Fruit fly (Drosophila melanogaster) whole organism, prepupa: ENCODE data around the gene ninaE.

Source experiments
- Blimp-1 ChIP-seq: fragments of 200-800 bp; sonication (Bioruptor generic); optimal IDR thresholded peaks from 3 replicates; lab custom pipeline; 2017; ENCODE audit warnings: missing biosample characterization, missing genetic modification characterization, mild to moderate bottlenecking, moderate library complexity, missing genetic modification reagents
- CG11902 ChIP-seq: fragments of 200-800 bp; sonication (Bioruptor generic); optimal IDR thresholded peaks from 3 replicates; lab custom pipeline; 2016; ENCODE audit warnings: missing biosample characterization, missing genetic modification characterization
- CG15336 ChIP-seq: fragments of 200-800 bp; sonication (Bioruptor generic); IDR thresholded peaks from 2 replicates; pipeline ENCODE4 v1.3.6; 2022; ENCODE audit warnings: missing biosample characterization, missing genetic modification characterization
- CG1621 ChIP-seq: fragments of 200-800 bp; sonication (Bioruptor generic); optimal IDR thresholded peaks from 3 replicates; lab custom pipeline; 2018; ENCODE audit warnings: missing biosample characterization, mild to moderate bottlenecking, missing genetic modification characterization
- CG3032 ChIP-seq: fragments of 200-800 bp; optimal IDR thresholded peaks from 2 replicates; lab custom pipeline; 2019; ENCODE audit warnings: missing biosample characterization, mild to moderate bottlenecking, missing genetic modification characterization, moderate library complexity
- CG31627 ChIP-seq: fragments of 200-800 bp; sonication (Bioruptor generic); optimal IDR thresholded peaks from 3 replicates; lab custom pipeline; 2016; ENCODE audit warnings: missing biosample characterization, missing genetic modification characterization
- CG32006 ChIP-seq: fragments of 200-800 bp; sonication (Bioruptor generic); optimal IDR thresholded peaks from 3 replicates; lab custom pipeline; 2017; ENCODE audit warnings: missing biosample characterization, mild to moderate bottlenecking, missing genetic modification characterization
- CG4318 ChIP-seq: fragments of 200-800 bp; sonication (Bioruptor generic); optimal IDR thresholded peaks from 3 replicates; lab custom pipeline; 2017; ENCODE audit warnings: missing biosample characterization, mild to moderate bottlenecking, missing genetic modification characterization
- CG6163 ChIP-seq: fragments of 200-800 bp; sonication (Bioruptor generic); IDR thresholded peaks from 3 replicates; pipeline ENCODE4 v1.3.6; 2022; ENCODE audit warnings: missing biosample characterization, missing genetic modification characterization
- CG6276 ChIP-seq: fragments of 200-800 bp; sonication (Bioruptor generic); optimal IDR thresholded peaks from 2 replicates; lab custom pipeline; 2017; ENCODE audit warnings: missing biosample characterization, mild to moderate bottlenecking, missing genetic modification characterization
- CG6792 ChIP-seq: fragments of 200-800 bp; sonication (Bioruptor generic); optimal IDR thresholded peaks from 3 replicates; lab custom pipeline; 2016; ENCODE audit warnings: missing biosample characterization, missing genetic modification characterization
- CG6854 ChIP-seq: fragments of 200-800 bp; sonication (Bioruptor generic); optimal IDR thresholded peaks from 2 replicates; lab custom pipeline; 2017; ENCODE audit warnings: missing biosample characterization, mild to moderate bottlenecking, missing genetic modification characterization
- CG7368 ChIP-seq: fragments of 200-800 bp; sonication (Bioruptor generic); optimal IDR thresholded peaks from 3 replicates; lab custom pipeline; 2016; ENCODE audit warnings: missing biosample characterization, missing genetic modification characterization
- CG8319 ChIP-seq: fragments of 200-800 bp; sonication (Bioruptor generic); optimal IDR thresholded peaks from 3 replicates; lab custom pipeline; 2016; ENCODE audit warnings: missing biosample characterization, missing genetic modification characterization
- CG9139 ChIP-seq: fragments of 200-800 bp; sonication (Bioruptor generic); optimal IDR thresholded peaks from 3 replicates; lab custom pipeline; 2017; ENCODE audit warnings: missing biosample characterization, mild to moderate bottlenecking, missing genetic modification characterization
- Eip78C ChIP-seq: fragments of 200-800 bp; sonication (Bioruptor generic); peaks from one replicate; lab custom pipeline; 2016; ENCODE audit warnings: missing biosample characterization, missing genetic modification characterization
- Ets96B ChIP-seq: fragments of 200-800 bp; optimal IDR thresholded peaks from 2 replicates; lab custom pipeline; 2019; ENCODE audit warnings: missing biosample characterization, mild to moderate bottlenecking, missing genetic modification characterization, moderate library complexity
- Hr4 ChIP-seq: fragments of 200-800 bp; sonication (Bioruptor generic); optimal IDR thresholded peaks from 3 replicates; lab custom pipeline; 2016; ENCODE audit warnings: missing biosample characterization, missing genetic modification characterization
- Met ChIP-seq: fragments of 200-800 bp; sonication (Bioruptor generic); optimal IDR thresholded peaks from 3 replicates; lab custom pipeline; 2016; ENCODE audit warnings: missing biosample characterization, missing genetic modification characterization
- Smox ChIP-seq: fragments of 200-800 bp; sonication (Bioruptor generic); optimal IDR thresholded peaks from 3 replicates; lab custom pipeline; 2016; ENCODE audit warnings: missing biosample characterization, missing genetic modification characterization
- Sox15 ChIP-seq: fragments of 200-800 bp; sonication (Bioruptor generic); optimal IDR thresholded peaks from 3 replicates; lab custom pipeline; 2016; ENCODE audit warnings: missing biosample characterization, missing genetic modification characterization
- achi ChIP-seq: fragments of 200-800 bp; sonication (Bioruptor generic); optimal IDR thresholded peaks from 3 replicates; lab custom pipeline; 2016; ENCODE audit warnings: missing biosample characterization, missing genetic modification characterization
- cyc ChIP-seq: fragments of 200-800 bp; sonication (Bioruptor generic); optimal IDR thresholded peaks from 3 replicates; lab custom pipeline; 2016; ENCODE audit warnings: missing biosample characterization, missing genetic modification characterization
- dsx ChIP-seq: fragments of 200-800 bp; optimal IDR thresholded peaks from 3 replicates; lab custom pipeline; 2019; ENCODE audit warnings: missing biosample characterization, mild to moderate bottlenecking, missing genetic modification characterization, moderate library complexity; ENCODE audit not compliant: poor library complexity, severe bottlenecking
- eg ChIP-seq: fragments of 200-800 bp; sonication (Bioruptor generic); IDR thresholded peaks from 3 replicates; pipeline ENCODE4 v1.3.6; 2022; ENCODE audit warnings: missing biosample characterization, missing genetic modification characterization
- esn ChIP-seq: fragments of 200-800 bp; sonication (Bioruptor generic); optimal IDR thresholded peaks from 2 replicates; lab custom pipeline; 2016; ENCODE audit warnings: missing biosample characterization, mild to moderate bottlenecking, missing genetic modification characterization, moderate library complexity
- fkh ChIP-seq: fragments of 200-800 bp; sonication (Bioruptor generic); optimal IDR thresholded peaks from 3 replicates; lab custom pipeline; 2017; ENCODE audit warnings: missing biosample characterization, mild to moderate bottlenecking, missing genetic modification characterization, moderate library complexity
- net ChIP-seq: fragments of 200-800 bp; sonication (Bioruptor generic); optimal IDR thresholded peaks from 3 replicates; lab custom pipeline; 2016; ENCODE audit warnings: missing biosample characterization, missing genetic modification characterization
- pdm3 ChIP-seq: fragments of 200-800 bp; sonication (Bioruptor generic); optimal IDR thresholded peaks from 3 replicates; lab custom pipeline; 2016; ENCODE audit warnings: missing biosample characterization, missing genetic modification characterization
- salr ChIP-seq, 2 experiments: fragments of 200-800 bp; sonication (Bioruptor generic); optimal IDR thresholded peaks; 3 replicates each; lab custom pipeline; 2016 to 2018; ENCODE audit warnings: missing biosample characterization in 2 of 2, missing genetic modification characterization in 2 of 2, mild to moderate bottlenecking in 1 of 2
- svp ChIP-seq: fragments of 200-800 bp; sonication (Bioruptor generic); peaks from one replicate; lab custom pipeline; 2016; ENCODE audit warnings: missing biosample characterization, missing genetic modification characterization
- topi ChIP-seq: fragments of 200-800 bp; sonication (Bioruptor generic); optimal IDR thresholded peaks from 3 replicates; lab custom pipeline; 2016; ENCODE audit warnings: missing biosample characterization, missing genetic modification characterization

The ninaE gene

DNA sequence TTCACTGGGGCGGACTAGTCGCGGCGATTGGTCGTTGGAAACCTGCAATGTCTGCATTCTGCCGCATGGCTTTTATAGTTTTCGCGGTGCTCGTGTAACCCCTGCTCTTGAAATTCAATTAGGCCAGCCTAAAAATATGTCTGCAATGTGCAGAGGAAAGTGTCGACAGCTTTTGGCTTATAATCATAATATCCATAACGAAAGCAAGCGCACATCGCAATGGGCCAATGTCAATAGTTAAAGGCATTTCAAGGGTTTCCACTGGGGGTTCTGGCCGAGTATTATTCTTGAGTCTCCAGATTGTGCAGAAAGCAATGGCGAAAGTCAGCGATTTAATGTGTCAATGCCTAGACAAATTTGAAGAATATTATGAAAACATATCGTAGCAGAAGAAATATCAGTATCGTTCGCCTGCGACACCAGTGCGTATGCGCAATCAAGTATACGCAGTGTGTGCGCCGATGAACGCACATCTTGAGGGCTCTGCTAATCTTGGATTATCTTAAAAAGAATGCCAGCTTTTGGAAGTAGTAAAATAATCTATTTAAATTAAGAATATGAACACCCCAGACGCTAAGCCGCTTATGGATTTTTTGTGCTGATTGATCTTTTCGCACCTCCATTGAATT lies at the start of gene ninaE:
Gene ninaE, minus strand, starts transcription at position 51 of the 629 bp plus-strand sequence.
- TF ChIP-seq Hr4 (GFP tag; lab: Kevin White, UChicago) = no peak
- TF ChIP-seq Eip78C (GFP tag; lab: Kevin White, UChicago) = no peak
- TF ChIP-seq CG6854 (GFP tag; lab: Kevin White, UChicago) = no peak
- no peak for TF ChIP-seq dsx (GFP tag; lab: Kevin White, UChicago)
- no peak for TF ChIP-seq svp
- no peak for TF ChIP-seq CG32006 (GFP tag; lab: Kevin White, UChicago)
- TF ChIP-seq esn (GFP tag; lab: Kevin White, UChicago) = no peak
- TF ChIP-seq CG31627 = no peak
- TF ChIP-seq CG9139 (GFP tag; lab: Kevin White, UChicago) = no peak
- TF ChIP-seq pdm3 = no peak
- TF ChIP-seq CG1621 (tag; lab: Kevin White, UChicago) = no peak

DNA sequence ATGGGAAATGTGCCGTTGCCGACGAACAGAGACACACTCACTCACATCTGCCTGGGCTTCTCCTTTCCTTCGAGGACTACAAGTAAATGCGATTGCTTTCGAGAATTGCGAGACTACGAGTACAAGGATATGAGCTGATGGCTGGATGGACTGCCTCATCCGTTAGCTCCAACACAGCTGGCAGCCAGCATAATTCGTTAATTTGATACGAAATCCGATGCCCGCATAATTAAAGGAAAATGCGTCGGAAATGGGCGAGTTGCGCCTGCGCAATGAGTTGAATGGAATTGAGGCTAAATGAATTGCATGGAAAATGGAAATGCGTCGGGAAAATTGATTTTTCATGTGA lies 47.7 kb upstream of the ninaE start:
- TF ChIP-seq pdm3 = no peak
- no peak for TF ChIP-seq svp
- no peak for TF ChIP-seq CG31627
- TF ChIP-seq CG1621 (tag; lab: Kevin White, UChicago) = no peak
- no peak for TF ChIP-seq net (GFP tag; lab: Kevin White, UChicago)
- TF ChIP-seq CG7368 (GFP tag; lab: Kevin White, UChicago) = no peak
- no peak for TF ChIP-seq Ets96B (tag; lab: Kevin White, UChicago)
- no peak for TF ChIP-seq Met
- TF ChIP-seq CG8319 (GFP tag; lab: Kevin White, UChicago) = no peak
- no peak for TF ChIP-seq topi (GFP tag; lab: Kevin White, UChicago)
- TF ChIP-seq CG6163 (GFP tag; lab: Robert Waterston, UW) = no peak
- no peak for TF ChIP-seq eg
- TF ChIP-seq Sox15 (GFP tag; lab: Kevin White, UChicago) = no peak
- no peak for TF ChIP-seq CG9139 (GFP tag; lab: Kevin White, UChicago)

- TF ChIP-seq CG8319 (GFP tag; lab: Kevin White, UChicago) (no peak), fkh (no peak), CG6276 (GFP tag; lab: Kevin White, UChicago) (no peak), CG6792 (GFP tag; lab: Kevin White, UChicago) (no peak), svp (no peak), net (GFP tag; lab: Kevin White, UChicago) (no peak), Ets96B (tag; lab: Kevin White, UChicago) (no peak), Smox (GFP tag; lab: Kevin White, UChicago) (no peak), CG15336 (GFP tag; lab: Robert Waterston, UW) (no peak), cyc (GFP tag; lab: Kevin White, UChicago) (no peak), CG32006 (GFP tag; lab: Kevin White, UChicago) (no peak), CG11902 (no peak), achi (GFP tag; lab: Kevin White, UChicago) (no peak), CG1621 (tag; lab: Kevin White, UChicago) (no peak), dsx (GFP tag; lab: Kevin White, UChicago) (no peak), salr (GFP tag; optimal IDR thresholded peaks at IDR 0.05; lab: Kevin White, UChicago) (no peak), Eip78C (GFP tag; lab: Kevin White, UChicago) (no peak)
Measured at dm6 chr3R:19934840-19935776, 47.1 kb upstream of the ninaE start, which contains the start of gene mira. TSS of gene mira (minus strand) at chr3R:19935120.

- no peak for TF ChIP-seq CG4318 (GFP tag; lab: Kevin White, UChicago)
- TF ChIP-seq Blimp-1 (GFP tag; lab: Kevin White, UChicago) = no peak
- no peak for TF ChIP-seq Sox15 (GFP tag; lab: Kevin White, UChicago)
- TF ChIP-seq CG3032 (tag; lab: Kevin White, UChicago) = no peak
Measured at dm6 chr3R:19932169-19932568, 44.2 kb upstream of the ninaE start.
